Worm (Caenorhabditis elegans) whole organism, young adult: ENCODE data around the gene F53F4.17.

Experiments
- B0019.2 ChIP-seq: fragments of 200-800 bp; sonication (Bioruptor generic); conservative IDR thresholded peaks from 2 replicates; pipeline ENCODE4 v1.3.6; 2022; ENCODE audit warnings: missing genetic modification reagents, missing genetic modification characterization, missing compliant biosample characterization
- B0261.1 ChIP-seq: sonication (generic microtip); optimal IDR thresholded peaks from 2 replicates; lab custom pipeline; 2016; ENCODE audit warnings: mild to moderate bottlenecking, missing genetic modification characterization, moderate library complexity, missing compliant biosample characterization
- B0336.3 ChIP-seq: fragments of 200-800 bp; sonication (Bioruptor generic); IDR thresholded peaks from 2 replicates; pipeline ENCODE4 v1.3.6; 2022; ENCODE audit warnings: missing genetic modification characterization, missing compliant biosample characterization
- C06A6.2 ChIP-seq: fragments of 200-800 bp; sonication (Bioruptor generic); conservative IDR thresholded peaks from 2 replicates; pipeline ENCODE4 v1.3.6; 2022; ENCODE audit warnings: missing genetic modification characterization, missing compliant biosample characterization
- C17E4.6 ChIP-seq: fragments of 200-800 bp; sonication (Bioruptor generic); IDR thresholded peaks from 2 replicates; pipeline ENCODE4 v1.3.6; 2022; ENCODE audit warnings: missing genetic modification reagents, missing genetic modification characterization, missing compliant biosample characterization
- F22D6.2 ChIP-seq: sonication (generic microtip); optimal IDR thresholded peaks from 2 replicates; lab custom pipeline; 2016; ENCODE audit warnings: mild to moderate bottlenecking, missing genetic modification characterization, missing compliant biosample characterization
- F39B2.1 ChIP-seq: fragments of 200-800 bp; sonication (Bioruptor generic); IDR thresholded peaks from 2 replicates; pipeline ENCODE4 v1.3.6; 2022; ENCODE audit warnings: missing genetic modification reagents, missing genetic modification characterization, missing compliant biosample characterization
- F49E8.2 ChIP-seq: sonication (generic microtip); optimal IDR thresholded peaks from 3 replicates; lab custom pipeline; 2017; ENCODE audit warnings: missing genetic modification characterization, mild to moderate bottlenecking, missing compliant biosample characterization, antibody characterized with exemption, moderate library complexity; ENCODE audit not compliant: insufficient read depth
- F52B5.7 ChIP-seq: sonication (generic microtip); optimal IDR thresholded peaks from 2 replicates; lab custom pipeline; 2016; ENCODE audit warnings: mild to moderate bottlenecking, missing genetic modification characterization, missing compliant biosample characterization
- F55B11.4 ChIP-seq: sonication (generic microtip); optimal IDR thresholded peaks from 2 replicates; lab custom pipeline; 2016; ENCODE audit warnings: missing compliant biosample characterization, missing genetic modification characterization, borderline replicate concordance; ENCODE audit not compliant: insufficient read depth
- F57A8.1 ChIP-seq: fragments of 200-800 bp; sonication (Bioruptor generic); optimal IDR thresholded peaks from 2 replicates; lab custom pipeline; 2018; ENCODE audit warnings: mild to moderate bottlenecking, missing genetic modification characterization, moderate library complexity, missing compliant biosample characterization
- K12H6.12 ChIP-seq: fragments of 200-800 bp; sonication (Bioruptor generic); optimal IDR thresholded peaks from 2 replicates; lab custom pipeline; 2018; ENCODE audit warnings: mild to moderate bottlenecking, missing genetic modification characterization, missing compliant biosample characterization
- T07F8.4 ChIP-seq: sonication (generic microtip); optimal IDR thresholded peaks from 2 replicates; lab custom pipeline; 2016; ENCODE audit warnings: mild to moderate bottlenecking, missing genetic modification characterization, moderate library complexity, missing compliant biosample characterization
- Y79H2A.3 ChIP-seq: fragments of 200-800 bp; sonication (Bioruptor generic); conservative IDR thresholded peaks from 2 replicates; pipeline ENCODE4 v1.3.6; 2022; ENCODE audit warnings: missing genetic modification reagents, missing genetic modification characterization, missing compliant biosample characterization
- ZK185.1 ChIP-seq: sonication (generic microtip); optimal IDR thresholded peaks from 2 replicates; lab custom pipeline; 2016; ENCODE audit warnings: mild to moderate bottlenecking, missing genetic modification characterization, missing compliant biosample characterization; ENCODE audit not compliant: poor library complexity, severe bottlenecking
- atf-7 ChIP-seq: sonication (generic microtip); optimal IDR thresholded peaks from 2 replicates; lab custom pipeline; 2017; ENCODE audit warnings: mild to moderate bottlenecking, missing genetic modification characterization, missing compliant biosample characterization
- athp-1 ChIP-seq: sonication (generic microtip); optimal IDR thresholded peaks from 2 replicates; lab custom pipeline; 2017; ENCODE audit warnings: mild to moderate bottlenecking, missing genetic modification characterization, missing compliant biosample characterization
- attf-6 ChIP-seq: fragments of 200-800 bp; sonication (Bioruptor generic); IDR thresholded peaks from 2 replicates; pipeline ENCODE4 v1.3.6; 2022; ENCODE audit warnings: missing genetic modification reagents, missing genetic modification characterization, missing compliant biosample characterization
- ceh-27 ChIP-seq: fragments of 200-800 bp; sonication (Bioruptor generic); optimal IDR thresholded peaks from 2 replicates; lab custom pipeline; 2018; ENCODE audit warnings: mild to moderate bottlenecking, missing genetic modification characterization, moderate library complexity, missing compliant biosample characterization
- ceh-40 ChIP-seq: fragments of 200-800 bp; sonication (Bioruptor generic); IDR thresholded peaks from 2 replicates; pipeline ENCODE4 v1.3.6; 2022; ENCODE audit warnings: missing genetic modification characterization, missing compliant biosample characterization
- ceh-79 ChIP-seq: sonication (generic microtip); optimal IDR thresholded peaks from 2 replicates; lab custom pipeline; 2017; ENCODE audit warnings: mild to moderate bottlenecking, missing genetic modification characterization, missing compliant biosample characterization
- egl-44 ChIP-seq: fragments of 200-800 bp; sonication (Bioruptor generic); IDR thresholded peaks from 2 replicates; pipeline ENCODE4 v1.3.6; 2022; ENCODE audit warnings: missing genetic modification reagents, missing genetic modification characterization, missing compliant biosample characterization
- ets-4 ChIP-seq: fragments of 200-800 bp; sonication (Bioruptor generic); optimal IDR thresholded peaks from 2 replicates; lab custom pipeline; 2018; ENCODE audit warnings: mild to moderate bottlenecking, missing genetic modification characterization, missing compliant biosample characterization
- hmg-20 ChIP-seq: fragments of 200-800 bp; sonication (Bioruptor generic); IDR thresholded peaks from 2 replicates; pipeline ENCODE4 v1.3.6; 2022; ENCODE audit warnings: missing genetic modification reagents, missing genetic modification characterization, missing compliant biosample characterization
- hsf-1 ChIP-seq: fragments of 200-800 bp; sonication (Bioruptor generic); IDR thresholded peaks from 2 replicates; pipeline ENCODE4 v1.3.6; 2022; ENCODE audit warnings: missing genetic modification reagents, missing genetic modification characterization, missing compliant biosample characterization
- lin-26 ChIP-seq: fragments of 200-800 bp; sonication (Bioruptor generic); IDR thresholded peaks from 2 replicates; pipeline ENCODE4 v1.3.6; 2022; ENCODE audit warnings: missing genetic modification reagents, missing genetic modification characterization, missing compliant biosample characterization
- lin-54 ChIP-seq: fragments of 200-800 bp; sonication (Bioruptor generic); optimal IDR thresholded peaks from 2 replicates; lab custom pipeline; 2018; ENCODE audit warnings: mild to moderate bottlenecking, missing genetic modification characterization, missing compliant biosample characterization
- lsl-1 ChIP-seq: fragments of 200-800 bp; sonication (Bioruptor generic); optimal IDR thresholded peaks from 2 replicates; lab custom pipeline; 2018; ENCODE audit warnings: mild to moderate bottlenecking, missing genetic modification characterization, moderate library complexity, missing compliant biosample characterization
- mcd-1 ChIP-seq: fragments of 200-800 bp; sonication (Bioruptor generic); IDR thresholded peaks from 2 replicates; pipeline ENCODE4 v1.3.6; 2022; ENCODE audit warnings: missing genetic modification reagents, missing genetic modification characterization, missing compliant biosample characterization
- mel-28 ChIP-seq: sonication (generic microtip); optimal IDR thresholded peaks from 2 replicates; lab custom pipeline; 2016; ENCODE audit warnings: borderline replicate concordance, mild to moderate bottlenecking, missing genetic modification characterization, missing compliant biosample characterization
- mes-4 ChIP-seq: sonication (generic microtip); optimal IDR thresholded peaks from 2 replicates; lab custom pipeline; 2016; ENCODE audit warnings: missing genotype, missing genetic modification characterization, missing compliant biosample characterization
- mxl-1 ChIP-seq: sonication (generic microtip); optimal IDR thresholded peaks from 2 replicates; lab custom pipeline; 2016; ENCODE audit warnings: missing genetic modification characterization, missing compliant biosample characterization
- nfya-2 ChIP-seq: fragments of 200-800 bp; sonication (Bioruptor generic); IDR thresholded peaks from 2 replicates; pipeline ENCODE4 v1.3.6; 2022; ENCODE audit warnings: missing genetic modification reagents, missing genetic modification characterization, missing compliant biosample characterization
- nfyb-1 ChIP-seq: fragments of 200-800 bp; sonication (Bioruptor generic); IDR thresholded peaks from 2 replicates; pipeline ENCODE4 v1.3.6; 2022; ENCODE audit warnings: missing genetic modification reagents, missing genetic modification characterization, missing compliant biosample characterization
- nhr-120 ChIP-seq: fragments of 200-800 bp; sonication (Bioruptor generic); IDR thresholded peaks from 2 replicates; pipeline ENCODE4 v1.3.6; 2022; ENCODE audit warnings: missing genetic modification characterization, missing compliant biosample characterization
- nhr-179 ChIP-seq: sonication (generic microtip); optimal IDR thresholded peaks from 2 replicates; lab custom pipeline; 2016; ENCODE audit warnings: mild to moderate bottlenecking, missing genetic modification characterization, missing compliant biosample characterization
- nhr-27 ChIP-seq: fragments of 200-800 bp; sonication (Bioruptor generic); optimal IDR thresholded peaks from 2 replicates; lab custom pipeline; 2018; ENCODE audit warnings: mild to moderate bottlenecking, missing genetic modification characterization, moderate library complexity, missing compliant biosample characterization
- rcor-1 ChIP-seq: fragments of 200-800 bp; sonication (Bioruptor generic); IDR thresholded peaks from 2 replicates; pipeline ENCODE4 v1.3.6; 2022; ENCODE audit warnings: missing genetic modification reagents, missing genetic modification characterization, missing compliant biosample characterization
- sdz-38 ChIP-seq: sonication (generic microtip); optimal IDR thresholded peaks from 2 replicates; lab custom pipeline; 2016; ENCODE audit warnings: missing genotype, missing genetic modification characterization, missing compliant biosample characterization
- snpc-4 ChIP-seq, 5 experiments: fragments of 150-350 bp in 1 of 5; sonication (generic microtip) in 4 of 5; optimal IDR thresholded peaks; 2 replicates each; lab custom pipeline; 2014 to 2018; ENCODE audit warnings: missing genetic modification characterization in 5 of 5, missing biosample characterization in 3 of 5, antibody characterized with exemption in 2 of 5, mild to moderate bottlenecking in 2 of 5, missing compliant biosample characterization in 2 of 5, missing genotype in 2 of 5, moderate library complexity in 2 of 5, missing genetic modification reagents in 1 of 5
- sptf-2 ChIP-seq: fragments of 200-800 bp; sonication (Bioruptor generic); optimal IDR thresholded peaks from 2 replicates; lab custom pipeline; 2018; ENCODE audit warnings: mild to moderate bottlenecking, missing genetic modification characterization, missing compliant biosample characterization
- tbp1 ChIP-seq: fragments of 200-800 bp; sonication (Bioruptor generic); optimal IDR thresholded peaks from 2 replicates; lab custom pipeline; 2018; ENCODE audit warnings: mild to moderate bottlenecking, missing genetic modification characterization, missing compliant biosample characterization
- tlf-1 ChIP-seq: fragments of 200-800 bp; sonication (Bioruptor generic); optimal IDR thresholded peaks from 2 replicates; lab custom pipeline; 2018; ENCODE audit warnings: mild to moderate bottlenecking, missing genetic modification characterization, missing compliant biosample characterization
- unc-130 ChIP-seq: sonication (generic microtip); optimal IDR thresholded peaks from 2 replicates; lab custom pipeline; 2016; ENCODE audit warnings: missing genetic modification reagents, missing genetic modification characterization, missing compliant biosample characterization
- unc-62 ChIP-seq: fragments of 150-350 bp; optimal IDR thresholded peaks from 2 replicates; lab custom pipeline; 2014; ENCODE audit warnings: missing biosample characterization, missing genetic modification reagents, missing genetic modification characterization
- ztf-22 ChIP-seq: fragments of 200-800 bp; sonication (Bioruptor generic); optimal IDR thresholded peaks from 2 replicates; lab custom pipeline; 2018; ENCODE audit warnings: mild to moderate bottlenecking, missing genetic modification characterization, moderate library complexity, missing compliant biosample characterization
- ztf-25 ChIP-seq: fragments of 200-800 bp; sonication (Bioruptor generic); IDR thresholded peaks from 2 replicates; pipeline ENCODE4 v1.3.6; 2022; ENCODE audit warnings: missing genetic modification reagents, missing genetic modification characterization, missing compliant biosample characterization
- ztf-26 ChIP-seq: sonication (generic microtip); optimal IDR thresholded peaks from 2 replicates; lab custom pipeline; 2017; ENCODE audit warnings: missing genetic modification characterization, missing compliant biosample characterization
- ztf-6 ChIP-seq: fragments of 200-800 bp; sonication (Bioruptor generic); IDR thresholded peaks from 2 replicates; pipeline ENCODE4 v1.3.6; 2022; ENCODE audit warnings: missing genetic modification reagents, missing genetic modification characterization, missing compliant biosample characterization

F53F4.17 gene

ce11 chrV:13566967-13567366 is 21.0 kb upstream of the F53F4.17 start (continued):
- TF ChIP-seq mel-28 (tag; lab: Kevin White, UChicago) (no peak), ceh-27 (GFP tag; lab: Kevin White, UChicago) (no peak), F55B11.4 (no peak), ztf-26 (tag; lab: Kevin White, UChicago) (peak; percentile 59), mxl-1 (tag; lab: Kevin White, UChicago) (no peak), hmg-20 (GFP tag; lab: Robert Waterston, UW) (peak; percentile 47; the same call in 1 of the 2 replicates), sdz-38 (tag; lab: Kevin White, UChicago) (no peak), F22D6.2 (tag; lab: Kevin White, UChicago) (no peak), mes-4 (tag; lab: Kevin White, UChicago) (no peak), nhr-179 (tag; lab: Kevin White, UChicago) (no peak), ztf-22 (GFP tag; lab: Kevin White, UChicago) (no peak), hsf-1 (GFP tag; lab: Robert Waterston, UW) (peak; percentile 46; the same call in 1 of the 2 replicates), ztf-25 (GFP tag; lab: Robert Waterston, UW) (no peak), lin-26 (no peak), tbp1 (GFP tag; lab: Kevin White, UChicago) (peak; percentile 5), C06A6.2 (GFP tag; lab: Robert Waterston, UW) (peak; percentile 53), C17E4.6 (GFP tag; lab: Robert Waterston, UW) (no peak), lin-54 (GFP tag; lab: Kevin White, UChicago) (no peak), nhr-120 (GFP tag; lab: Robert Waterston, UW) (no peak), egl-44 (GFP tag; lab: Robert Waterston, UW) (peak; percentile 9; the same call in 1 of the 2 replicates), ets-4 (GFP tag; lab: Kevin White, UChicago) (peak; percentile 34), atf-7 (tag; lab: Kevin White, UChicago) (peak; percentile 74), ztf-6 (no peak), F49E8.2 (tag; lab: Kevin White, UChicago) (no peak), rcor-1 (GFP tag; lab: Robert Waterston, UW) (no peak), attf-6 (GFP tag; lab: Robert Waterston, UW) (0 out of 2 replicates have a peak, but pooled peaks have one; percentile 39), Y79H2A.3 (GFP tag; lab: Robert Waterston, UW) (no peak), nfyb-1 (peak; percentile 77), unc-62 (no peak), F57A8.1 (GFP tag; lab: Kevin White, UChicago) (no peak), nfya-2 (GFP tag; lab: Robert Waterston, UW) (no peak), nhr-27 (tag; lab: Kevin White, UChicago) (no peak), ceh-40 (GFP tag; lab: Robert Waterston, UW) (no peak), F52B5.7 (tag; lab: Kevin White, UChicago) (peak; percentile 76), ZK185.1 (tag; lab: Kevin White, UChicago) (peak; percentile 35), sptf-2 (GFP tag; lab: Kevin White, UChicago) (no peak), F39B2.1 (GFP tag; lab: Robert Waterston, UW) (no peak), B0019.2 (no peak), snpc-4 (GFP tag; optimal IDR thresholded peaks at IDR 0.05; lab: Kevin White, UChicago) (no peak), snpc-4 (tag; optimal IDR thresholded peaks at IDR 0.05; lab: Kevin White, UChicago) (peak in 2 of 4 experiments; percentile 35 to 48), unc-130 (no peak), K12H6.12 (tag; lab: Kevin White, UChicago) (no peak), B0261.1 (tag; lab: Kevin White, UChicago) (no peak), lsl-1 (no peak), athp-1 (peak; percentile 19), mcd-1 (GFP tag; lab: Robert Waterston, UW) (peak; percentile 72), T07F8.4 (tag; lab: Kevin White, UChicago) (no peak), tlf-1 (peak; percentile 83), B0336.3 (GFP tag; lab: Robert Waterston, UW) (peak; percentile 85), ceh-79 (tag; lab: Kevin White, UChicago) (no peak)
